Fruit fly (Drosophila melanogaster) whole organism, prepupa: Measurements from ENCODE around the gene Snx27.
A peak's percentile ranks its signal among the peaks of the same experiment; 100 is the strongest.

Experiments used
- CG10669 ChIP-seq: fragments of 200-800 bp; sonication (Bioruptor generic); optimal IDR thresholded peaks from 3 replicates; lab custom pipeline; 2018; ENCODE audit warnings: missing biosample characterization, mild to moderate bottlenecking, missing genetic modification characterization, moderate library complexity
- CG16779 ChIP-seq: fragments of 200-800 bp; sonication (Bioruptor generic); optimal IDR thresholded peaks from 3 replicates; lab custom pipeline; 2017; ENCODE audit warnings: missing biosample characterization, mild to moderate bottlenecking, missing genetic modification characterization
- CG6163 ChIP-seq: fragments of 200-800 bp; sonication (Bioruptor generic); IDR thresholded peaks from 3 replicates; pipeline ENCODE4 v1.3.6; 2022; ENCODE audit warnings: missing biosample characterization, missing genetic modification characterization
- CG6808 ChIP-seq: fragments of 200-800 bp; sonication (Bioruptor generic); optimal IDR thresholded peaks from 3 replicates; lab custom pipeline; 2017; ENCODE audit warnings: missing biosample characterization, missing genetic modification characterization, mild to moderate bottlenecking, moderate library complexity, missing genetic modification reagents
- Gug ChIP-seq: fragments of 200-800 bp; sonication (Bioruptor generic); IDR thresholded peaks from 2 replicates; pipeline ENCODE4 v1.3.6; 2022; ENCODE audit warnings: missing biosample characterization, missing genetic modification characterization
- Hr39 ChIP-seq: fragments of 200-800 bp; sonication (Bioruptor generic); optimal IDR thresholded peaks from 2 replicates; lab custom pipeline; 2016; ENCODE audit warnings: missing biosample characterization, missing genetic modification characterization
- Met ChIP-seq: fragments of 200-800 bp; sonication (Bioruptor generic); optimal IDR thresholded peaks from 3 replicates; lab custom pipeline; 2016; ENCODE audit warnings: missing biosample characterization, missing genetic modification characterization
- eg ChIP-seq: fragments of 200-800 bp; sonication (Bioruptor generic); IDR thresholded peaks from 3 replicates; pipeline ENCODE4 v1.3.6; 2022; ENCODE audit warnings: missing biosample characterization, missing genetic modification characterization
- fd85E ChIP-seq: fragments of 200-800 bp; sonication (Bioruptor generic); optimal IDR thresholded peaks from 3 replicates; lab custom pipeline; 2016; ENCODE audit warnings: missing biosample characterization, missing genetic modification characterization
- spab ChIP-seq: fragments of 200-800 bp; sonication (Bioruptor generic); optimal IDR thresholded peaks from 2 replicates; lab custom pipeline; 2017; ENCODE audit warnings: missing biosample characterization, mild to moderate bottlenecking, missing genetic modification characterization, missing genetic modification reagents
- ss ChIP-seq, 2 experiments: fragments of 200-800 bp; sonication (Bioruptor generic); optimal IDR thresholded peaks; 2 replicates in 1 of 2; 3 replicates in 1 of 2; lab custom pipeline; 2017 to 2018; ENCODE audit warnings: mild to moderate bottlenecking in 2 of 2, missing biosample characterization in 2 of 2, missing genetic modification characterization in 2 of 2, moderate library complexity in 1 of 2
- vri ChIP-seq: fragments of 200-800 bp; sonication (Bioruptor generic); optimal IDR thresholded peaks from 3 replicates; lab custom pipeline; 2016; ENCODE audit warnings: missing biosample characterization, mild to moderate bottlenecking, missing genetic modification characterization

DNA sequence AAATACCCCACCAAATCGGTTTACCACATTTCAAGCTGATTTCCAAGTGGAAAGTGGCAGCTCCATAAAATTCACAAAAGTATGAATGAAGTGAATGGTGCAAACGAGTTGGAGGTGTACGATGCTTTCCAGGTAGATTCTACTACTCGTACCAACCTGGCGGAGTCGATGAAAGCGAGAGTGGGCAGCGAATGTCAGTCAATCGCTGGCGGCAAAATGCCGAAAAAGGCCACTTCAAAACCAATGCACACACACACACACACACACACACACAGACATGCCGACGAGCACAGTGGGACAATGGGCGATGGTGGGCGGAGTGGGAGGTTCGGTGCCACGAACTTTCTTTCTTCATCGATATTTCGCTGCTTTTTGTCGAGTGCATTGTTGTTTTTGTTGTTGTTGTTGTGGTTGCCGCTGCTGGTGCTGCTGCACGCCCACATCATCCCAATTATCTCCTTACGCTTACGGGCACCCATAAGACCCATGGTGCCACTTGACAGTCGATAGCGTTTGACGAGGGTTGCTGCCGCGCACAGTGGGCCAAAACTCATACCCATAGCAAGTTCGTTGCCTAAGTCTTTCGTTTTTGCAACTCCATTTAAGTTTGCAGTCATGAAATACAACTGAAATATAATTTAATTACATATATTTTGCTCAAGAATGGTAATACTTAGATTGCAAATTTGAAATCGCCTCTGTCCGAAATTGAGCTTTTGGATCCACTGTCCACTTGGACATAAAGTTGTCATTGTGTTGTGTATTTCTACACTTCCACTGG, 45.6 kb upstream of the Snx27 start:
- peak; percentile 71; the same call in 2 of the 3 replicates for TF ChIP-seq eg (GFP tag; lab: Robert Waterston, UW)
- peak; percentile 35 for TF ChIP-seq CG6808 (GFP tag; lab: Kevin White, UChicago)
- peak; percentile 68 for TF ChIP-seq Hr39
- no peak for TF ChIP-seq CG16779 (tag; lab: Kevin White, UChicago)
- peak; percentile 36 for TF ChIP-seq CG10669
- peak; percentile 72; the same call in 2 of the 3 replicates for TF ChIP-seq CG6163 (GFP tag; lab: Robert Waterston, UW)
- TF ChIP-seq spab (GFP tag; lab: Kevin White, UChicago): peak; percentile 1
- no peak for TF ChIP-seq fd85E (GFP tag; lab: Kevin White, UChicago)
- TF ChIP-seq vri (GFP tag; lab: Kevin White, UChicago): peak; percentile 80
- no peak for TF ChIP-seq Gug (GFP tag; lab: Robert Waterston, UW)
- peak; percentile 82 for TF ChIP-seq Met (GFP tag; lab: Kevin White, UChicago)
- peak; percentile 14 to 19 for TF ChIP-seq ss (GFP tag; optimal IDR thresholded peaks at IDR 0.05; lab: Kevin White, UChicago)
